Worm (Caenorhabditis elegans) whole organism, L4 larva: ENCODE measurements around the gene col-107.

ENCODE experiments used
- D1046.2 ChIP-seq: fragments of 200-800 bp; sonication (Bioruptor generic); IDR thresholded peaks from 2 replicates; pipeline ENCODE4 v1.3.6; 2022; ENCODE audit warnings: missing genetic modification characterization, missing compliant biosample characterization
- F26F4.8 ChIP-seq: fragments of 200-800 bp; sonication (Bioruptor generic); conservative IDR thresholded peaks from 2 replicates; pipeline ENCODE4 v1.3.6; 2022; ENCODE audit warnings: missing genetic modification characterization, missing compliant biosample characterization
- F37D6.2 ChIP-seq: sonication (generic microtip); optimal IDR thresholded peaks from 2 replicates; lab custom pipeline; 2016; ENCODE audit warnings: mild to moderate bottlenecking, missing genetic modification characterization, missing compliant biosample characterization
- F49E8.2 ChIP-seq: sonication (generic microtip); optimal IDR thresholded peaks from 2 replicates; lab custom pipeline; 2016; ENCODE audit warnings: missing compliant biosample characterization, mild to moderate bottlenecking, missing genetic modification characterization, borderline replicate concordance
- R02D3.7 ChIP-seq: fragments of 150-350 bp; sonication (generic microtip); optimal IDR thresholded peaks from 3 replicates; lab custom pipeline; 2014; ENCODE audit warnings: missing biosample characterization, missing genetic modification characterization
- ZK546.5 ChIP-seq, 2 experiments: sonication (generic microtip); optimal IDR thresholded peaks; 2 replicates each; lab custom pipeline; 2017; ENCODE audit warnings: missing biosample characterization in 2 of 2, missing genetic modification characterization in 2 of 2
- ama-1 ChIP-seq: fragments of 150-350 bp; optimal IDR thresholded peaks from 2 replicates; lab custom pipeline; 2014; ENCODE audit warnings: inconsistent platforms, mixed read lengths
- arid-1 ChIP-seq: fragments of 200-800 bp; sonication (Bioruptor generic); conservative IDR thresholded peaks from 2 replicates; pipeline ENCODE4 v1.3.6; 2022; ENCODE audit warnings: missing genetic modification reagents, missing genetic modification characterization, missing compliant biosample characterization
- ceh-28 ChIP-seq: fragments of 150-350 bp; optimal IDR thresholded peaks from 2 replicates; lab custom pipeline; 2014; ENCODE audit warnings: missing biosample characterization, missing genetic modification reagents, missing genetic modification characterization
- ceh-62 ChIP-seq: sonication (generic microtip); optimal IDR thresholded peaks from 2 replicates; lab custom pipeline; 2017; ENCODE audit warnings: missing biosample characterization, missing genetic modification characterization
- ces-1 ChIP-seq: fragments of 150-350 bp; sonication (generic microtip); optimal IDR thresholded peaks from 4 replicates; lab custom pipeline; 2014; ENCODE audit warnings: missing biosample characterization, missing genetic modification reagents, missing genetic modification characterization
- ctbp-1 ChIP-seq: fragments of 200-800 bp; sonication (Bioruptor generic); IDR thresholded peaks from 2 replicates; pipeline ENCODE4 v1.3.6; 2022; ENCODE audit warnings: missing genetic modification reagents, missing genetic modification characterization, missing compliant biosample characterization
- daf-16 ChIP-seq, 3 experiments: sonication (generic microtip); optimal IDR thresholded peaks; 2 replicates each; lab custom pipeline; 2016 to 2017; ENCODE audit warnings: missing genetic modification characterization in 3 of 3, missing genetic modification reagents in 3 of 3, mild to moderate bottlenecking in 2 of 3, missing compliant biosample characterization in 2 of 3, missing biosample characterization in 1 of 3, moderate library complexity in 1 of 3
- dmd-8 ChIP-seq: fragments of 200-800 bp; sonication (Bioruptor generic); IDR thresholded peaks from 2 replicates; pipeline ENCODE4 v1.3.6; 2022; ENCODE audit warnings: missing genetic modification characterization, missing compliant biosample characterization
- dpl-1 ChIP-seq: fragments of 150-350 bp; optimal IDR thresholded peaks from 2 replicates; lab custom pipeline; 2014; ENCODE audit warnings: missing biosample characterization, missing genetic modification reagents, missing genetic modification characterization
- egl-43 ChIP-seq: fragments of 200-800 bp; sonication (Bioruptor generic); IDR thresholded peaks from 2 replicates; pipeline ENCODE4 v1.3.6; 2022; ENCODE audit warnings: missing genetic modification reagents, missing genetic modification characterization, missing compliant biosample characterization
- fkh-10 ChIP-seq: fragments of 150-350 bp; optimal IDR thresholded peaks from 2 replicates; lab custom pipeline; 2014; ENCODE audit warnings: missing biosample characterization, missing genetic modification reagents, missing genetic modification characterization
- hlh-30 ChIP-seq: sonication (generic microtip); optimal IDR thresholded peaks from 2 replicates; lab custom pipeline; 2017; ENCODE audit warnings: antibody characterized with exemption, mild to moderate bottlenecking, missing genetic modification characterization, missing compliant biosample characterization; ENCODE audit not compliant: insufficient read depth
- hmg-1.1 ChIP-seq: fragments of 200-800 bp; sonication (Bioruptor generic); IDR thresholded peaks from 2 replicates; pipeline ENCODE4 v1.3.6; 2022; ENCODE audit warnings: missing genetic modification reagents, missing genetic modification characterization, missing compliant biosample characterization
- jun-1 ChIP-seq: fragments of 150-350 bp; optimal IDR thresholded peaks from 2 replicates; lab custom pipeline; 2014; ENCODE audit warnings: missing biosample characterization, missing genetic modification reagents, missing genetic modification characterization
- lim-7 ChIP-seq: fragments of 200-800 bp; sonication (Bioruptor generic); IDR thresholded peaks from 2 replicates; pipeline ENCODE4 v1.3.6; 2022; ENCODE audit warnings: missing genetic modification characterization, missing compliant biosample characterization
- lin-1 ChIP-seq: fragments of 200-800 bp; sonication (Bioruptor generic); IDR thresholded peaks from 2 replicates; pipeline ENCODE4 v1.3.6; 2022; ENCODE audit warnings: missing genetic modification reagents, missing genetic modification characterization, missing compliant biosample characterization
- lin-13 ChIP-seq: fragments of 150-350 bp; optimal IDR thresholded peaks from 2 replicates; lab custom pipeline; 2014; ENCODE audit warnings: missing biosample characterization, missing genetic modification reagents, missing genetic modification characterization
- lin-29 ChIP-seq: fragments of 200-800 bp; sonication (Bioruptor generic); IDR thresholded peaks from 2 replicates; pipeline ENCODE4 v1.3.6; 2022; ENCODE audit warnings: missing genetic modification reagents, missing genetic modification characterization, missing compliant biosample characterization
- madf-5 ChIP-seq, 2 experiments: fragments of 200-800 bp; sonication (Bioruptor generic); IDR thresholded peaks; 2 replicates each; pipeline ENCODE4 v1.3.6; 2022; ENCODE audit warnings: missing compliant biosample characterization in 2 of 2, missing genetic modification characterization in 2 of 2
- madf-9 ChIP-seq: fragments of 200-800 bp; sonication (Bioruptor generic); conservative IDR thresholded peaks from 2 replicates; pipeline ENCODE4 v1.3.6; 2022; ENCODE audit warnings: missing genetic modification reagents, missing genetic modification characterization, missing compliant biosample characterization
- mxl-2 ChIP-seq: fragments of 200-800 bp; sonication (Bioruptor generic); conservative IDR thresholded peaks from 2 replicates; pipeline ENCODE4 v1.3.6; 2022; ENCODE audit warnings: missing genetic modification reagents, missing genetic modification characterization, missing compliant biosample characterization
- nhr-10 ChIP-seq: fragments of 150-350 bp; optimal IDR thresholded peaks from 2 replicates; lab custom pipeline; 2014; ENCODE audit warnings: missing biosample characterization, missing genetic modification characterization
- nhr-102 ChIP-seq: sonication (generic microtip); optimal IDR thresholded peaks from 2 replicates; lab custom pipeline; 2016; ENCODE audit warnings: mild to moderate bottlenecking, missing genetic modification characterization, moderate library complexity, missing compliant biosample characterization
- nhr-25 ChIP-seq: sonication (generic microtip); optimal IDR thresholded peaks from 2 replicates; lab custom pipeline; 2017; ENCODE audit warnings: missing genetic modification characterization, mild to moderate bottlenecking, missing compliant biosample characterization, antibody characterized with exemption, moderate library complexity, borderline replicate concordance; ENCODE audit not compliant: insufficient read depth
- nhr-42 ChIP-seq: fragments of 200-800 bp; sonication (Bioruptor generic); IDR thresholded peaks from 2 replicates; pipeline ENCODE4 v1.3.6; 2022; ENCODE audit warnings: missing genetic modification characterization, missing compliant biosample characterization
- nhr-6 ChIP-seq: fragments of 150-350 bp; optimal IDR thresholded peaks from 2 replicates; lab custom pipeline; 2014; ENCODE audit warnings: missing biosample characterization, missing genetic modification characterization
- nhr-77 ChIP-seq: fragments of 150-350 bp; optimal IDR thresholded peaks from 2 replicates; lab custom pipeline; 2014; ENCODE audit warnings: missing biosample characterization, missing genetic modification characterization
- php-3 ChIP-seq: fragments of 200-800 bp; sonication (Bioruptor generic); IDR thresholded peaks from 2 replicates; pipeline ENCODE4 v1.3.6; 2022; ENCODE audit warnings: missing genetic modification reagents, missing genetic modification characterization, missing compliant biosample characterization
- pqm-1 ChIP-seq: sonication (generic microtip); optimal IDR thresholded peaks from 2 replicates; lab custom pipeline; 2017; ENCODE audit warnings: missing biosample characterization, missing genetic modification characterization
- rbr-2 ChIP-seq: sonication (generic microtip); optimal IDR thresholded peaks from 2 replicates; lab custom pipeline; 2016; ENCODE audit warnings: missing genotype, missing genetic modification characterization, missing compliant biosample characterization
- set-16 ChIP-seq: fragments of 200-800 bp; sonication (Bioruptor generic); IDR thresholded peaks from 2 replicates; pipeline ENCODE4 v1.3.6; 2022; ENCODE audit warnings: missing genetic modification reagents, missing genetic modification characterization, missing compliant biosample characterization
- skn-1 ChIP-seq: fragments of 150-350 bp; optimal IDR thresholded peaks from 2 replicates; lab custom pipeline; 2014; ENCODE audit warnings: missing biosample characterization, missing genetic modification characterization
- tra-1 ChIP-seq: fragments of 200-800 bp; sonication (Bioruptor generic); IDR thresholded peaks from 2 replicates; pipeline ENCODE4 v1.3.6; 2022; ENCODE audit warnings: missing genetic modification reagents, missing genetic modification characterization, missing compliant biosample characterization
- unc-130 ChIP-seq: sonication (generic microtip); optimal IDR thresholded peaks from 2 replicates; lab custom pipeline; 2016; ENCODE audit warnings: missing genetic modification reagents, missing genetic modification characterization, missing compliant biosample characterization
- unc-62 ChIP-seq, 3 experiments: fragments of 150-350 bp in 1 of 3; sonication (generic microtip); optimal IDR thresholded peaks in 2 of 3; peaks in 1 of 3; 1 replicate in 1 of 3; 2 replicates in 2 of 3; lab custom pipeline; 2014 to 2017; ENCODE audit warnings: missing biosample characterization in 3 of 3, missing genetic modification characterization in 3 of 3, missing genetic modification reagents in 3 of 3, missing genotype in 1 of 3
- vab-7 ChIP-seq: fragments of 200-800 bp; sonication (Bioruptor generic); IDR thresholded peaks from 2 replicates; pipeline ENCODE4 v1.3.6; 2022; ENCODE audit warnings: missing genetic modification reagents, missing genetic modification characterization, missing compliant biosample characterization

Gene col-107

DNA sequence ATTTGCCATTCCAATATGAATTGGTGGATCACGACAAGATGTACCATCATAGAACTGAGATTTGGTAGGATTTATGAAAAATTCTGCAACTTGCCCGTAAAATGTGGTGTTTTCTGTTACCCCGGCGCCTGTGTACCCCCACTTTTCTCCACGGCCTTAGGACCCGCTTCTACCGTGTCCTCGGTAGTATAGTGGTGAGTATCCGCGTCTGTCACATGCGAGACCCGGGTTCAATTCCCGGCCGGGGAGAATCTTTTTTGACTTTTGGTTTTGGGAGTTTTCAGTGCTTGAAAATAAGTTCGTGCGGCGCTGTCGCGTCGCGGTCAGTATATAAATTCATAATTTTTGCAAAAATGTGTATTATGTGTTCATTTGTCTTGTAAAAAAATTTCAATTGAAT, 34.1 kb upstream of the col-107 start (continued):
- TF ChIP-seq nhr-42 (GFP tag; lab: Robert Waterston, UW) (0 out of 2 replicates have a peak, but pooled peaks have one; percentile 8), madf-5 (GFP tag; IDR thresholded peaks at IDR 0.05; lab: Robert Waterston, UW) (no peak), madf-9 (GFP tag; lab: Robert Waterston, UW) (no peak), nhr-10 (no peak), dmd-8 (GFP tag; lab: Robert Waterston, UW) (no peak), ces-1 (no peak), R02D3.7 (tag; lab: Kevin White, UChicago) (no peak), ama-1 (lab: Kevin White, UChicago) (no peak), tra-1 (GFP tag; lab: Robert Waterston, UW) (no peak), F26F4.8 (0 out of 2 replicates have a peak, but pooled peaks have one; percentile 47), vab-7 (peak; percentile 73), nhr-102 (tag; lab: Kevin White, UChicago) (no peak), unc-130 (GFP tag; lab: Kevin White, UChicago) (no peak), lin-1 (GFP tag; lab: Robert Waterston, UW) (no peak), pqm-1 (tag; lab: Kevin White, UChicago) (no peak), rbr-2 (tag; lab: Kevin White, UChicago) (peak; percentile 4), D1046.2 (no peak), lim-7 (peak; percentile 55; the same call in 1 of the 2 replicates), lin-13 (GFP tag; lab: Kevin White, UChicago) (no peak), daf-16 (GFP tag; optimal IDR thresholded peaks at IDR 0.05; lab: Kevin White, UChicago) (peak in 1 of 2 experiments; percentile 28), daf-16 (tag; optimal IDR thresholded peaks at IDR 0.05; lab: Kevin White, UChicago) (peak; percentile 16), ZK546.5 (tag; optimal IDR thresholded peaks at IDR 0.05; lab: Kevin White, UChicago) (no peak), skn-1 (tag; lab: Kevin White, UChicago) (no peak), F37D6.2 (tag; lab: Kevin White, UChicago) (no peak), ctbp-1 (GFP tag; lab: Robert Waterston, UW) (0 out of 2 replicates have a peak, but pooled peaks have one; percentile 9), nhr-77 (no peak), mxl-2 (GFP tag; lab: Robert Waterston, UW) (no peak; the same call in 1 of the 2 replicates), php-3 (GFP tag; lab: Robert Waterston, UW) (no peak), lin-29 (GFP tag; lab: Robert Waterston, UW) (no peak), ceh-62 (tag; lab: Kevin White, UChicago) (no peak), jun-1 (tag; lab: Kevin White, UChicago) (no peak), nhr-6 (no peak), fkh-10 (GFP tag; lab: Kevin White, UChicago) (no peak), dpl-1 (GFP tag; lab: Kevin White, UChicago) (no peak), hmg-1.1 (peak; percentile 37; the same call in 1 of the 2 replicates), arid-1 (GFP tag; lab: Robert Waterston, UW) (peak; percentile 52; the same call in 1 of the 2 replicates), hlh-30 (tag; lab: Kevin White, UChicago) (peak; percentile 66), unc-62 (GFP tag; optimal IDR thresholded peaks at IDR 0.05 in 1 of 2; lab: Kevin White, UChicago) (peak in 1 of 2 experiments; percentile 12), unc-62 (tag; optimal IDR thresholded peaks at IDR 0.05; lab: Kevin White, UChicago) (no peak), F49E8.2 (tag; lab: Kevin White, UChicago) (peak; percentile 23), nhr-25 (tag; lab: Kevin White, UChicago) (no peak)

DNA sequence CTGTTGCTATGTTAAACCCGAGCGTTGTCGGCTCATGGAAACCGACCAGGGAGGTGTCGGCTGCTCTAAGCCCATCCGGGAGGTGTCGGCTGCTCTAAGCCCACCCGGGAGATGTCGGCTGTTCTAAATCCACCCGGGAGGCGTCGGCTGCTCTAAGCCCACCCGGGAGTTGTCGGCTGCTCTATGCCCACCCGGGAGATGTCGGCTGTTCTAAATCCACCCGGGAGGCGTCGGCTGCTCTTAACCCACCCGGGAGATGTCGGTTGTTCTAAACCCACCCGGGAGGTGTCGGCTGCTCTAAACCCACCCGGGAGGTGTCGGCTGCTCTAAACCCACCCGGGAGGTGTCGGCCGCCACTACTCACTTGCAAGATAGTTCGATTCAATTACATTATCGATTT, 32.6 kb upstream of the col-107 start:
- TF ChIP-seq egl-43 (GFP tag; lab: Robert Waterston, UW) (peak; percentile 5; the same call in 1 of the 2 replicates), ceh-28 (tag; lab: Kevin White, UChicago) (no peak), set-16 (GFP tag; lab: Robert Waterston, UW) (peak; percentile 96)
